Worm (Caenorhabditis elegans): ENCODE results near the gene lgc-42.

- TF ChIP-seq him-1 (tag; optimal IDR thresholded peaks at IDR 0.05) (no peak), W03F9.2 (tag; optimal IDR thresholded peaks at IDR 0.05) (no peak), dao-5 (tag; optimal IDR thresholded peaks at IDR 0.05) (no peak)
Observed at ce11 chrIII:1976642-1977041, 21.0 kb upstream of the lgc-42 start, which contains the start of gene R155.3.
